Fruit fly (Drosophila melanogaster) whole organism, embryonic: ENCODE results near the gene CG8562.

Source experiments
- Atf3 ChIP-seq: fragments of 200-800 bp; sonication (Bioruptor generic); optimal IDR thresholded peaks from 3 replicates; lab custom pipeline; 2016; ENCODE audit warnings: missing biosample characterization, missing genetic modification characterization
- B-H2 ChIP-seq: fragments of 200-800 bp; sonication (Bioruptor generic); optimal IDR thresholded peaks from 2 replicates; lab custom pipeline; 2018; ENCODE audit warnings: missing biosample characterization, mild to moderate bottlenecking, missing genetic modification characterization
- Bgb ChIP-seq: fragments of 200-800 bp; sonication (Bioruptor generic); IDR thresholded peaks from 2 replicates; pipeline ENCODE4 v1.3.6; 2022; ENCODE audit warnings: missing biosample characterization, missing genetic modification characterization; ENCODE audit not compliant: partially characterized antibody
- CG10543 ChIP-seq: fragments of 200-800 bp; sonication (Bioruptor generic); optimal IDR thresholded peaks from 3 replicates; lab custom pipeline; 2017; ENCODE audit warnings: missing biosample characterization, mild to moderate bottlenecking, missing genetic modification characterization, moderate library complexity
- CG11504 ChIP-seq: fragments of 200-800 bp; sonication (Bioruptor generic); optimal IDR thresholded peaks from 3 replicates; lab custom pipeline; 2019; ENCODE audit warnings: missing biosample characterization, mild to moderate bottlenecking, missing genetic modification characterization, moderate library complexity
- CG12104 ChIP-seq: fragments of 200-800 bp; sonication (Bioruptor generic); optimal IDR thresholded peaks from 3 replicates; lab custom pipeline; 2016; ENCODE audit warnings: missing biosample characterization, missing genetic modification characterization
- CG12769 ChIP-seq: fragments of 200-800 bp; sonication (Bioruptor generic); optimal IDR thresholded peaks from 2 replicates; lab custom pipeline; 2019; ENCODE audit warnings: missing biosample characterization, mild to moderate bottlenecking, missing genetic modification characterization, moderate library complexity
- CG13287 ChIP-seq: fragments of 200-800 bp; sonication (Bioruptor generic); IDR thresholded peaks from 2 replicates; pipeline ENCODE4 v1.3.6; 2022; ENCODE audit warnings: missing biosample characterization, missing genetic modification characterization; ENCODE audit not compliant: partially characterized antibody
- CG1603 ChIP-seq: fragments of 200-800 bp; sonication (Bioruptor generic); optimal IDR thresholded peaks from 2 replicates; lab custom pipeline; 2019; ENCODE audit warnings: missing biosample characterization, mild to moderate bottlenecking, missing genetic modification characterization, moderate library complexity
- CG1647 ChIP-seq: fragments of 200-800 bp; sonication (Bioruptor generic); optimal IDR thresholded peaks from 3 replicates; lab custom pipeline; 2016; ENCODE audit warnings: missing biosample characterization, missing genetic modification characterization
- CG17568 ChIP-seq: fragments of 200-800 bp; sonication (Bioruptor generic); optimal IDR thresholded peaks from 2 replicates; lab custom pipeline; 2018; ENCODE audit warnings: missing biosample characterization, mild to moderate bottlenecking, missing genetic modification characterization, moderate library complexity
- CG2199 ChIP-seq: fragments of 200-800 bp; sonication (Bioruptor generic); IDR thresholded peaks from 3 replicates; pipeline ENCODE4 v1.3.6; 2022; ENCODE audit warnings: missing biosample characterization, missing genetic modification characterization
- CG3995 ChIP-seq: fragments of 200-800 bp; sonication (Bioruptor generic); optimal IDR thresholded peaks from 3 replicates; lab custom pipeline; 2016; ENCODE audit warnings: missing biosample characterization, missing genetic modification characterization
- CG8290 ChIP-seq, 3 experiments: fragments of 200-800 bp; sonication (Bioruptor generic); optimal IDR thresholded peaks; 2 replicates each; lab custom pipeline; 2016 to 2019; ENCODE audit warnings: missing biosample characterization in 3 of 3, missing genetic modification characterization in 3 of 3, mild to moderate bottlenecking in 2 of 3, moderate library complexity in 1 of 3
- CHES-1-like ChIP-seq: fragments of 200-800 bp; sonication (Bioruptor generic); optimal IDR thresholded peaks from 2 replicates; lab custom pipeline; 2016; ENCODE audit warnings: missing biosample characterization, missing genetic modification characterization
- Deaf1 ChIP-seq: fragments of 200-800 bp; optimal IDR thresholded peaks from 3 replicates; lab custom pipeline; 2019; ENCODE audit warnings: missing biosample characterization, mild to moderate bottlenecking, missing genetic modification characterization, moderate library complexity
- Doc2 ChIP-seq: fragments of 200-800 bp; sonication (Bioruptor generic); IDR thresholded peaks from 2 replicates; pipeline ENCODE4 v1.3.6; 2022; ENCODE audit warnings: missing biosample characterization, missing genetic modification characterization
- Ets65A ChIP-seq: fragments of 200-800 bp; sonication (Bioruptor generic); peaks from one replicate; lab custom pipeline; 2016; ENCODE audit warnings: missing biosample characterization, missing genetic modification characterization
- GATAe ChIP-seq: fragments of 200-800 bp; sonication (Bioruptor generic); conservative IDR thresholded peaks from 2 replicates; pipeline ENCODE4 v1.3.6; 2022; ENCODE audit warnings: missing biosample characterization, missing genetic modification characterization
- Kr ChIP-seq: fragments of 200-800 bp; sonication (Bioruptor generic); optimal IDR thresholded peaks from 2 replicates; lab custom pipeline; 2017; ENCODE audit warnings: missing biosample characterization, mild to moderate bottlenecking, missing genetic modification characterization
- Med ChIP-seq: fragments of 200-800 bp; sonication (Bioruptor generic); peaks from one replicate; lab custom pipeline; 2016; ENCODE audit warnings: missing biosample characterization, missing genetic modification characterization, mild to moderate bottlenecking, inconsistent platforms, moderate library complexity
- NC2β ChIP-seq: fragments of 200-800 bp; sonication (Bioruptor generic); optimal IDR thresholded peaks from 2 replicates; lab custom pipeline; 2016; ENCODE audit warnings: missing biosample characterization, missing genetic modification characterization
- Nf-YB ChIP-seq: fragments of 200-800 bp; sonication (Bioruptor generic); optimal IDR thresholded peaks from 3 replicates; lab custom pipeline; 2019; ENCODE audit warnings: missing biosample characterization, mild to moderate bottlenecking, missing genetic modification characterization, moderate library complexity
- Sox100B ChIP-seq: fragments of 200-800 bp; sonication (Bioruptor generic); optimal IDR thresholded peaks from 3 replicates; lab custom pipeline; 2018; ENCODE audit warnings: missing biosample characterization, mild to moderate bottlenecking, missing genetic modification characterization
- chinmo ChIP-seq: fragments of 200-800 bp; sonication (Bioruptor generic); IDR thresholded peaks from 4 replicates; pipeline ENCODE4 v1.3.6; 2022; ENCODE audit warnings: missing biosample characterization, missing genetic modification characterization; ENCODE audit not compliant: partially characterized antibody
- crol ChIP-seq: fragments of 200-800 bp; sonication (Bioruptor generic); IDR thresholded peaks from 2 replicates; pipeline ENCODE4 v1.3.6; 2022; ENCODE audit warnings: missing biosample characterization, missing genetic modification characterization
- dm ChIP-seq: fragments of 200-800 bp; sonication (Bioruptor generic); optimal IDR thresholded peaks from 3 replicates; lab custom pipeline; 2016; ENCODE audit warnings: missing biosample characterization, missing genetic modification characterization
- emc ChIP-seq: fragments of 200-800 bp; sonication (Bioruptor generic); optimal IDR thresholded peaks from 2 replicates; lab custom pipeline; 2016; ENCODE audit warnings: missing biosample characterization, missing genetic modification characterization
- exex ChIP-seq: fragments of 200-800 bp; sonication (Bioruptor generic); optimal IDR thresholded peaks from 4 replicates; lab custom pipeline; 2018; ENCODE audit warnings: missing biosample characterization, mild to moderate bottlenecking, missing genetic modification characterization, moderate library complexity
- eyg ChIP-seq: fragments of 200-800 bp; sonication (Bioruptor generic); optimal IDR thresholded peaks from 3 replicates; lab custom pipeline; 2016; ENCODE audit warnings: missing biosample characterization, missing genetic modification characterization
- gcm ChIP-seq: fragments of 200-800 bp; sonication (Bioruptor generic); optimal IDR thresholded peaks from 2 replicates; lab custom pipeline; 2019; ENCODE audit warnings: missing biosample characterization, mild to moderate bottlenecking, missing genetic modification characterization, moderate library complexity
- grn ChIP-seq: fragments of 200-800 bp; sonication (Bioruptor generic); optimal IDR thresholded peaks from 3 replicates; lab custom pipeline; 2017; ENCODE audit warnings: missing biosample characterization, missing genetic modification characterization
- hbn ChIP-seq: fragments of 200-800 bp; sonication (Bioruptor generic); IDR thresholded peaks from 2 replicates; pipeline ENCODE4 v1.3.6; 2022; ENCODE audit warnings: missing biosample characterization, missing genetic modification characterization; ENCODE audit not compliant: partially characterized antibody
- jing ChIP-seq: fragments of 200-800 bp; sonication (Bioruptor generic); optimal IDR thresholded peaks from 2 replicates; lab custom pipeline; 2018; ENCODE audit warnings: missing biosample characterization, mild to moderate bottlenecking, missing genetic modification characterization
- lab ChIP-seq: fragments of 200-800 bp; sonication (Bioruptor generic); optimal IDR thresholded peaks from 3 replicates; lab custom pipeline; 2017; ENCODE audit warnings: missing biosample characterization, missing genetic modification characterization, mild to moderate bottlenecking, moderate library complexity, missing genetic modification reagents
- mirr ChIP-seq: fragments of 200-800 bp; sonication (Bioruptor generic); optimal IDR thresholded peaks from 3 replicates; lab custom pipeline; 2018; ENCODE audit warnings: missing biosample characterization, mild to moderate bottlenecking, missing genetic modification characterization
- nerfin-1 ChIP-seq: fragments of 200-800 bp; sonication (Bioruptor generic); optimal IDR thresholded peaks from 3 replicates; lab custom pipeline; 2019; ENCODE audit warnings: missing biosample characterization, mild to moderate bottlenecking, missing genetic modification characterization, moderate library complexity
- nom ChIP-seq: fragments of 200-800 bp; sonication (Bioruptor generic); optimal IDR thresholded peaks from 2 replicates; lab custom pipeline; 2017; ENCODE audit warnings: missing biosample characterization, missing genetic modification characterization, mild to moderate bottlenecking, moderate library complexity, missing genetic modification reagents
- prd ChIP-seq, 3 experiments: fragments of >200 bp in 2 of 3; fragments of 200-800 bp in 1 of 3; sonication (Bioruptor generic) in 1 of 3; optimal IDR thresholded peaks in 2 of 3; IDR thresholded peaks in 1 of 3; 2 replicates in 2 of 3; 3 replicates in 1 of 3; pipeline versions ENCODE4 v1.3.6 to Lab custom; 2017 to 2022; ENCODE audit warnings: missing biosample characterization in 1 of 3, missing genetic modification characterization in 1 of 3
- scrt ChIP-seq: fragments of 200-800 bp; sonication (Bioruptor generic); optimal IDR thresholded peaks from 2 replicates; lab custom pipeline; 2018; ENCODE audit warnings: missing biosample characterization, mild to moderate bottlenecking, missing genetic modification characterization, moderate library complexity
- sens ChIP-seq: fragments of 200-800 bp; sonication (Bioruptor generic); peaks from one replicate; lab custom pipeline; 2016; ENCODE audit warnings: missing biosample characterization, missing genetic modification characterization
- slou ChIP-seq: fragments of 200-800 bp; sonication (Bioruptor generic); optimal IDR thresholded peaks from 3 replicates; lab custom pipeline; 2016; ENCODE audit warnings: missing biosample characterization, missing genetic modification characterization
- sqz ChIP-seq: fragments of 200-800 bp; sonication (Bioruptor generic); optimal IDR thresholded peaks from 3 replicates; lab custom pipeline; 2018; ENCODE audit warnings: missing biosample characterization, mild to moderate bottlenecking, missing genetic modification characterization
- stwl ChIP-seq: fragments of 200-800 bp; sonication (Bioruptor generic); optimal IDR thresholded peaks from 3 replicates; lab custom pipeline; 2018; ENCODE audit warnings: missing biosample characterization, mild to moderate bottlenecking, missing genetic modification characterization, moderate library complexity
- tup ChIP-seq: fragments of 200-800 bp; sonication (Bioruptor generic); optimal IDR thresholded peaks from 2 replicates; lab custom pipeline; 2016; ENCODE audit warnings: missing biosample characterization, mild to moderate bottlenecking, missing genetic modification characterization, moderate library complexity

Gene CG8562

DNA sequence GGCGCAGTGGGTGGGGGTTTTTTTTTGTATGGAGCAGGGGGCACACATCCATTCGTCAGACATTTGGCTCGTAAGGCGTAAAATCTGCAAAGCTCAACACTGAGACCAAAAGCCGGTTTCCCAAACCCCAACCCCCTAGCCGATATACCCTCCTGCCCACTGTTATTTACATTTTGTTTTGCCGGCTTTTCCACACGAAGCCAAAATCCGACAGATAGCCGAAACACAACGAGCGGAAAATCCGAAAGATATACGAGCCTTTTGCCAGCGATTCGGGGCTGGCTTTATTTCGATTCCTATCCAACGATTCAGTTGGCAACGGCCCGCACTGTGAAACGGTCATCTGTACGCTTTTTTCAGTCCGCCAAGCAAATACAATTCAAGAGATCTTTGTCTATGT, 25.4 kb downstream of the CG8562 start, which contains the start of gene CG42458 (continued):
- TF ChIP-seq nom: no peak
- peak; percentile 39 for TF ChIP-seq B-H2 (GFP tag; lab: Kevin White, UChicago)
- TF ChIP-seq sqz (GFP tag; lab: Kevin White, UChicago): peak; percentile 54
- 0 out of 4 replicates have a peak, but pooled peaks have one; percentile 33 for TF ChIP-seq chinmo
- TF ChIP-seq prd (optimal IDR thresholded peaks at IDR 0.05; lab: Kevin White, UChicago): no peak
- 0 out of 3 replicates have a peak, but pooled peaks have one; percentile 20 for TF ChIP-seq prd (GFP tag; IDR thresholded peaks at IDR 0.05; lab: Robert Waterston, UW)
- TF ChIP-seq scrt (GFP tag; lab: Kevin White, UChicago): peak; percentile 6
- peak; percentile 19 for TF ChIP-seq nerfin-1 (tag; lab: Kevin White, UChicago)
- no peak for TF ChIP-seq tup (GFP tag; lab: Kevin White, UChicago)
- peak; percentile 77 for TF ChIP-seq crol
- TF ChIP-seq Nf-YB (GFP tag; lab: Kevin White, UChicago): peak; percentile 54
- TF ChIP-seq CG11504 (tag; lab: Kevin White, UChicago): peak; percentile 72
- TF ChIP-seq Atf3 (GFP tag; lab: Kevin White, UChicago): no peak
- peak; percentile 43 for TF ChIP-seq CG10543 (GFP tag; lab: Kevin White, UChicago)
- TF ChIP-seq dm: no peak
- no peak for TF ChIP-seq emc (GFP tag; lab: Kevin White, UChicago)
- peak; percentile 35 for TF ChIP-seq CG12769 (tag; lab: Kevin White, UChicago)
- peak; percentile 16; the same call in 1 of the 2 replicates for TF ChIP-seq Bgb (GFP tag; lab: Robert Waterston, UW)
- TF ChIP-seq Deaf1 (tag; lab: Kevin White, UChicago): peak; percentile 99
- TF ChIP-seq, all 482 proteins: peak for 28

DNA sequence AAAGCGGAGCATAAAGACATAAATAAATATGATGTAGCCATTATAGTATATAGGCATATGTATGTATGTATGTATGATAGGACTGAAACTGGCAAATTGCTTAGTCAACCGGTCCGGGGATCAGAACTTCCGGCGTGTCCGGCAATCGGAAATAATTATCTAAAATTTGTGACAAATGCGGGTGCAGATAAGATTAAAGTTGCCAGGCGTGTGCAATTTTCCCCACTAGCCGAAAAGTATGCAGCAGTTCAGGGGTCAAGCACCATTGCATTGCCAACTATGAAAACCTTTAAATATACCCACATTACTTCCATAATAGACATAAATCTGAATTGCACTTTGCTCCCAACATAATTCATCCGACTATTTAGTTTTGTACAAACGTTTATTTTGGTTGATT, 34.2 kb downstream of the CG8562 start:
- TF ChIP-seq CG2199 (peak; percentile 60; the same call in 2 of the 3 replicates), CG1603 (tag; lab: Kevin White, UChicago) (no peak), mirr (GFP tag; lab: Kevin White, UChicago) (peak; percentile 11), chinmo (0 out of 4 replicates have a peak, but pooled peaks have one; percentile 57), CG13287 (GFP tag; lab: Robert Waterston, UW) (0 out of 2 replicates have a peak, but pooled peaks have one; percentile 7), CG17568 (GFP tag; lab: Kevin White, UChicago) (no peak), gcm (peak; percentile 19), CG1647 (GFP tag; lab: Kevin White, UChicago) (no peak), CG8290 (GFP tag; optimal IDR thresholded peaks at IDR 0.05; lab: Kevin White, UChicago) (no peak), CG8290 (tag; optimal IDR thresholded peaks at IDR 0.05; lab: Kevin White, UChicago) (peak in 1 of 2 experiments; percentile 30), lab (GFP tag; lab: Kevin White, UChicago) (peak; percentile 64), CG3995 (GFP tag; lab: Kevin White, UChicago) (no peak), GATAe (peak; percentile 65), grn (GFP tag; lab: Kevin White, UChicago) (peak; percentile 47), exex (tag; lab: Kevin White, UChicago) (peak; percentile 74), slou (no peak), stwl (tag; lab: Kevin White, UChicago) (peak; percentile 15), Kr (GFP tag; lab: Kevin White, UChicago) (no peak)

DNA sequence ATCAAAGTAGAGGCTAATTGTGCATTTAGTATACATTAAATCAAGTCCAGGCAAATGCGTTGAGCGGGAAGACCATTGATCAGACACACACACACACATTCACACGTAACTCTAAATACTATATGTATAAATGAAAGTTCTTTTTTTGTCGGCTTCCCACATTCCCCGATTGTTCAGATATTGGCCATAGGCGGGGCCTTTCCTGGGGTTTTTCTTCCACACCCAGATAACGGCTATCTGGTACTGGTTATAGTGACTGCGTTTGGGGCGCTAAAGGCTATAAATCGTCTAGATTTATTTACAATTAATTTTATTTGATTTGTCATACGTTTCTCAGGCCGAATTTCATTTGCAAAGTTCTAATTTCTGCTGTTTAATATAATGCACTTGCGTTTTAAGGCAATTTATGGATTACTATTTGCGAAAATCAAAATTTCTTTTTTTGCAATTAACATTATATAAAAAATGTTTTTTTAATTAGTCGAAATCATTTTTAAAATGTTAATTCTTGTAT, 34.8 kb downstream of the CG8562 start:
- TF ChIP-seq Doc2 (GFP tag; lab: Robert Waterston, UW): no peak
- no peak for TF ChIP-seq CG17568 (GFP tag; lab: Kevin White, UChicago)
- TF ChIP-seq Sox100B (GFP tag; lab: Kevin White, UChicago): peak; percentile 13
- TF ChIP-seq jing (GFP tag; lab: Kevin White, UChicago): no peak
- no peak for TF ChIP-seq CG12104 (GFP tag; lab: Kevin White, UChicago)
- TF ChIP-seq CHES-1-like (GFP tag; lab: Kevin White, UChicago): no peak
- peak; percentile 56 for TF ChIP-seq sens (GFP tag; lab: Kevin White, UChicago)
- no peak for TF ChIP-seq eyg (GFP tag; lab: Kevin White, UChicago)
- peak; percentile 62; the same call in 2 of the 3 replicates for TF ChIP-seq CG2199
- no peak for TF ChIP-seq hbn (GFP tag; lab: Robert Waterston, UW)
- TF ChIP-seq Ets65A (GFP tag; lab: Kevin White, UChicago): peak; percentile 53
- TF ChIP-seq Med (GFP tag; lab: Kevin White, UChicago): peak; percentile 30
- no peak for TF ChIP-seq NC2β
